Fruit fly (Drosophila melanogaster): Measurements from ENCODE around the gene CG33764.

The CG33764 gene

dm6 chr3L:4267403-4267802 lies at the start of gene CG33764:
Gene CG33764 (minus strand): TSS chr3L:4267503.
- TF ChIP-seq CG8478 (optimal IDR thresholded peaks at IDR 0.05) = no peak
- no peak for TF ChIP-seq CTCF (optimal IDR thresholded peaks at IDR 0.05)

DNA sequence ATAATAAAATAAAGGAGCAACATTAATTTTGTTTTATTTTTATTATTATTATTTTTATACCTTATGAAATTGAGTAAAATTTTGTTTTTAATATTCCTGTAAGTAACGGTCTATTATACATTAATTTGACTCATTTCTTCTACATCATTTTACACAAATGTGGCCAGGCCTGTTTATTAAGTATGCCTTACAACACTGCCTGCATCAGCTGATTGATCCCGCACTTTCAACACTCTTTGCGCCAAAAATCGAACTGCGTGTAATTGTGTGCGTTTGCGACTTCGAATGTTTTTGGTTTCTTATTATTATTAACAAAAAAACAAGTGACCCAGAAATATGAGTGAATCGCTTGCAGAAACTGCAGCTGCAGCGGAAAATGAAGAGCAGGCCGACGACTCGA lies 46.0 kb upstream of the CG33764 start, which contains the start of gene Claspin:
Gene Claspin (plus strand): TSS at position 185 of the 400 bp plus-strand sequence.
- TF ChIP-seq CTCF (optimal IDR thresholded peaks at IDR 0.05) (peak in 1 of 2 experiments; percentile 14), CG8478 (optimal IDR thresholded peaks at IDR 0.05) (no peak)

dm6 chr3L:4310604-4311003 lies 43.3 kb upstream of the CG33764 start:
- TF ChIP-seq CTCF (optimal IDR thresholded peaks at IDR 0.05) (no peak), CG8478 (optimal IDR thresholded peaks at IDR 0.05) (no peak)

DNA sequence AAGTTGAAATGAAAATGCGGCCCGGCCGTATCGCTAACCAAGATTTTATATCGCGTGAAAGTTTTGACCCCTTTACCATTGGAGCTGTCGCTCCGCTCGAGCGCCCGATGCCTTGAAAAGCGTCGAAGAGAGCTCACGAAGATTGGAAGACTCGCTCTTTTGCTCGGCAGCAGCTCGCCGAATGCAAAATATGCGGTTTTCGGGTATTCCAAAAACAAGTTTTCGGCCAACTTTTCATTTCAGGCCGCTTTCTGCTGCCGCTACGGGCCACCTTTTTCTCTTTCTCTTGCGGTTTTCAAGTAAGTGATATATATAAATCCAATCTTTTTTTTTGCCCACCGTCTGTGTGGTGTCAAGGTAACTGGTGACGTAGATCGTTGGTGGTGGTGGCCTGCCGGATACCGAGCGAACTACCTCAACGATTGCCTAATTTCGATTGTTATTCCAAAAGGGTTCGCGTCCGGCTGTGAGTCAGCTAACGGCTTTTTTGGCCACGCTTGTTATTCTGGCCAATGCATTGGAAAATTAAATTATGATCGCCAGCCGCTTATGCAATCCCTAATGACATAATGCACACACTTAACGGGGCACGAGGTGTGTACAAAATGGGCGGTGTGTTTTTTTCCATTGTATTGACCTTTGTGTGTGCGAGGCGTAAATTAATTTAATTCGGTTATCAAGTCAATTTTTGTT lies 40.5 kb upstream of the CG33764 start, which contains the start of gene dyl:
Gene dyl (minus strand): TSS at position 28 of the 693 bp plus-strand sequence.
- TF ChIP-seq CTCF (optimal IDR thresholded peaks at IDR 0.05) (no peak), CG8478 (optimal IDR thresholded peaks at IDR 0.05) (no peak)

- no peak for TF ChIP-seq CTCF (optimal IDR thresholded peaks at IDR 0.05)
- no peak for TF ChIP-seq CG8478 (optimal IDR thresholded peaks at IDR 0.05)
Measured at dm6 chr3L:4304244-4304959, 37.1 kb upstream of the CG33764 start.

dm6 chr3L:4302088-4302487 lies 34.8 kb upstream of the CG33764 start:
- no peak for TF ChIP-seq CG8478 (optimal IDR thresholded peaks at IDR 0.05)

DNA sequence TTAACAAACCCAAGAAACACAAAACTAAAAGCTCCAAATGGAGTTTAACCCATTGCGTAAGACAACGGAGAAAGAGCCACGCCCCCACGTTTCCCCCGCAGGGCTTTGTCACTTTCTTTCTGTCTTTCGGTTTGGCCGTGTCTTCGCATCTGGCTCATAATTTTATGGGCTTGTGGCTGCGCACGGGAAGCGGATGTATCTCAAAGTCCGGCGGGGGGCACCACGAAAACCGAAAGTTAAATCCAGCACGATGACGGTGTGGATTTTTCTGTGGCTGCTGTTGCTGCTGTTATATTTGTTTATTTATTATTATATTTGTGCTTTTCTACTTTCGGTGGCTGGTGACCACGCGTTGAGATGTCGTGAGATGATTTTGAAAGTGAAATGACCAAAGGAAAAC lies 29.5 kb upstream of the CG33764 start:
- TF ChIP-seq CTCF (optimal IDR thresholded peaks at IDR 0.05) (no peak), CG8478 (optimal IDR thresholded peaks at IDR 0.05) (no peak)

DNA sequence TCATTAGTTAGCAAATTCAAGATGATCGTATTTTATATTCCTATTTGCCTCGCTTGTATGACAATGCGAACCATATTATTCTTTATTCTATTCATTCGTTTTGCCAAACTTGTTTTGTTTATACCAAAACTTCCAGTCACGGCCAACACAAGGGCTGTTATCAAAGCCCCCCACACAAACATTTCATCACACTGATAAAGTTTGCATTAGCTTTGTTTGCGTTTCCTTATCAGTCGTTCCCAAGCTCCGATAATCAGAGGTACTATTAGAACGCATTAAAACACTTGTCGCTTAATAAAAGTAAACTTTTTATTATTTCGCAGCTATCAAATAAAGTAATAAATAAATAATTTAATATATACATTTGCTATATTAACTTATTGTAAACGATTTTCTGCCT lies 26.4 kb upstream of the CG33764 start:
- TF ChIP-seq CG8478 (optimal IDR thresholded peaks at IDR 0.05) = no peak
- TF ChIP-seq CTCF (optimal IDR thresholded peaks at IDR 0.05) = no peak

- TF ChIP-seq CTCF (optimal IDR thresholded peaks at IDR 0.05) (no peak), CG8478 (optimal IDR thresholded peaks at IDR 0.05) (no peak)
Measured at dm6 chr3L:4293304-4293703, 26.0 kb upstream of the CG33764 start.

DNA sequence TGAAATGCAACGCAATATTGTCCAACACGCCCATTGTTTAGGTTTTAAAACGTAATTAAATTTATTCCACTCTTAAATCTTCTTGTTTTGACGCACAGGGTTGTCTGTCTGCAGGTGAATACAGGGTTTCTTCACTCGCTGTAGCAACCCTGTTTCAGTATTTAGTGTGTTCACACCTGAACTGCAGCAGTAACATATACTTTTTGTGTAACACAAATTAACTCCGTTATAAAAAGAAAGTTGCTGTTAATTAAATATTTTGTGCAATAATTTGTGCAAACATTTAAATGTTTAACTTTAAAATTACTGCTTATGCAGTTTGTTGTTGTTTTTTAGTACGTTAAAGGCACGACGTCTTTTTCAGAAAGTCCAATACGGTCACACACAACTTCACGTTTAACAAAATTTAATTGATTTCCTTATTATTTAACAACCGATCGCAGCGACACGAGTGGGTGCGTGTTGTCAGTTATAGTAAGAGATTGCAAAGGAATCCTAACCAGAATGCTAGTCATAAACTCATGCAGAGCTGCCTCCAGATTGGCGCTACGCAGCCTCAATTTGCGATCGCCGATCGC lies 24.9 kb upstream of the CG33764 start, which contains the start of the genes CG15012 and Fdx2:
Gene CG15012 (minus strand): TSS at position 127 of the 578 bp plus-strand sequence.
Gene Fdx2 (plus strand): TSS at position 363 of the 578 bp plus-strand sequence.
- TF ChIP-seq CTCF (optimal IDR thresholded peaks at IDR 0.05) = no peak
- TF ChIP-seq CG8478 (optimal IDR thresholded peaks at IDR 0.05) = no peak

DNA sequence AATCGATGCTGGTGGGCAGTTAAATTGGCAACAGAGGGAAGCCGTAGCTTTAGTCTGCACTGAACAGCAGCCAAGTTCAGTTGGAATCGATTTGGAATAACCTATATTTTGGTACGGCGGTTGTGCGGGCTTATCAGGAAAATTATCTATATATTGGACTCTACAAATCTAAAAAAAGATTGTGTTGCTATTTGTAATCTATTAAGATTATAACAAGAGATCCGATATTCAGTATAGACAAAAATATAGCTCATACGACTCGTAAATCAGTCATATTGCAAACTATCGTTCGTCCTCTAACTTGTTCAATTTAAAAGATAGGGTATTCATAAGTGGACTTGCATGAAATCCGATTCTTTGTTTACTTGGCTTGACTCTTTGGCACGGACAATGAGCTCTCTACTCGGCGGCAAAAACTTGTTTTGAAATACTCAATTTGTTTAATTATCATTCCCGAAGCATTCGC lies 21.3 kb upstream of the CG33764 start, which contains the start of gene Hexo1:
Gene Hexo1 (plus strand): TSS at position 51 of the 466 bp plus-strand sequence.
- TF ChIP-seq CTCF (optimal IDR thresholded peaks at IDR 0.05) (no peak), CG8478 (optimal IDR thresholded peaks at IDR 0.05) (no peak)

DNA sequence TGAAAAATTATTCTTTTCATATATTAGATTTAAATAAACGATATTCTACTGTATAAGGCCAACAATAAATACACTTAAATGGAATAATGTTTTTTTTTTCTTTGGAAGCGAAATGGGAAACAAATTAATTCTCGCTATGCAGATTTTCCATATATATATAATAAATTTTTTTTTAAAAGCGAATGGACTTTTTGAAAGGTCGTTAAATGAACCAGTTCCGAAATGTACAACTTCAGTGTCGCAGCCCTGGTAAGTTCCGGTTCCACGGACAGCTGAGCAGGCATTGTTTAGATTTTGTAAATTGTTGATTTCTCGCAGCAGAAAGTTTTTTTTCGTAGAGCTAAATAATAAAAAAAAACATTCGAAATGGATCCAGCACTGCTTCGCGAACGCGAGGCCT lies 19.5 kb upstream of the CG33764 start, which contains the start of gene TfIIEbeta:
Gene TfIIEbeta (plus strand): TSS at position 255 of the 400 bp plus-strand sequence.
- TF ChIP-seq CG8478 (optimal IDR thresholded peaks at IDR 0.05) = no peak
- TF ChIP-seq CTCF (optimal IDR thresholded peaks at IDR 0.05) = no peak

- TF ChIP-seq CTCF (optimal IDR thresholded peaks at IDR 0.05) (peak in 1 of 2 experiments; percentile 12), CG8478 (optimal IDR thresholded peaks at IDR 0.05) (no peak)
Measured at dm6 chr3L:4283428-4284089, 16.3 kb upstream of the CG33764 start, which contains the start of the genes srw and CG1316. Gene srw (minus strand): TSS chr3L:4283478. Gene CG1316 (plus strand): TSS chr3L:4283851.

dm6 chr3L:4282627-4283026 lies 15.3 kb upstream of the CG33764 start, which contains the start of gene CG11583:
Gene CG11583 (minus strand): TSS chr3L:4282817.
- TF ChIP-seq CG8478 (optimal IDR thresholded peaks at IDR 0.05) (no peak), CTCF (optimal IDR thresholded peaks at IDR 0.05) (peak in 1 of 2 experiments; percentile 33)
